Worm (Caenorhabditis elegans): Measurements from ENCODE around the gene math-8.

- TF ChIP-seq skn-1 (tag; optimal IDR thresholded peaks at IDR 0.05) (no peak), unc-62 (GFP tag; optimal IDR thresholded peaks at IDR 0.05) (no peak), Y116A8C.19 (tag; optimal IDR thresholded peaks at IDR 0.05; ENCODE audit: borderline replicate concordance) (no peak), nhr-90 (tag; optimal IDR thresholded peaks at IDR 0.05; ENCODE audit: poor library complexity) (no peak), elt-2 (tag; optimal IDR thresholded peaks at IDR 0.05) (peak; percentile 96), blmp-1 (tag; optimal IDR thresholded peaks at IDR 0.05) (no peak)
Observed at ce11 chrII:1842894-1843293, 46.1 kb downstream of the math-8 start, which contains the start of the genes C52E2.5 and C52E2.4.

All from whole organism, L1 larva.